Worm (Caenorhabditis elegans): ENCODE measurements around the gene hyl-1.

Gene hyl-1

ce11 chrIV:8513619-8514018 lies 25.3 kb upstream of the hyl-1 start, which contains the start of gene cks-1:
Gene cks-1, plus strand, starts transcription at chrIV:8513919.
- TF ChIP-seq nhr-12 (tag; optimal IDR thresholded peaks at IDR 0.05) (no peak), ceh-63 (GFP tag; optimal IDR thresholded peaks at IDR 0.05) (no peak), mab-9 (GFP tag; IDR thresholded peaks at IDR 0.05) (no peak), unc-86 (tag; optimal IDR thresholded peaks at IDR 0.05) (no peak), pag-3 (tag; optimal IDR thresholded peaks at IDR 0.05; ENCODE audit: borderline replicate concordance, insufficient read depth) (no peak)

ce11 chrIV:8514546-8514945 lies 24.4 kb upstream of the hyl-1 start:
- TF ChIP-seq lir-3 (tag; optimal IDR thresholded peaks at IDR 0.05; ENCODE audit: poor library complexity) = no peak
- TF ChIP-seq tlp-1 (tag; optimal IDR thresholded peaks at IDR 0.05) = no peak

ce11 chrIV:8519949-8520348 lies 19.0 kb upstream of the hyl-1 start:
- TF ChIP-seq nhr-47 (tag; optimal IDR thresholded peaks at IDR 0.05) (no peak), nhr-85 (tag) (no peak), mep-1 (tag; optimal IDR thresholded peaks at IDR 0.05) (no peak), efl-1 (optimal IDR thresholded peaks at IDR 0.05) (no peak), efl-1 (GFP tag; optimal IDR thresholded peaks at IDR 0.05 in 1 of 2) (peak in 1 of 2 experiments; percentile 57), grh-1 (GFP tag; IDR thresholded peaks at IDR 0.05) (no peak), unc-62 (GFP tag; optimal IDR thresholded peaks at IDR 0.05) (no peak), ceh-88 (GFP tag; IDR thresholded peaks at IDR 0.05) (no peak), mab-9 (GFP tag; IDR thresholded peaks at IDR 0.05) (no peak), snpc-4 (tag; optimal IDR thresholded peaks at IDR 0.05) (no peak)

ce11 chrIV:8520594-8520993 lies 18.3 kb upstream of the hyl-1 start, which contains the start of gene pkg-2:
Gene pkg-2, plus strand, starts transcription at chrIV:8520894.
- TF ChIP-seq lin-14 (GFP tag; optimal IDR thresholded peaks at IDR 0.05) (no peak), ets-5 (GFP tag; IDR thresholded peaks at IDR 0.05) (no peak), elt-3 (tag; optimal IDR thresholded peaks at IDR 0.05) (no peak), nhr-19 (GFP tag; conservative IDR thresholded peaks at IDR 0.05) (no peak), aha-1 (tag; optimal IDR thresholded peaks at IDR 0.05) (no peak), alr-1 (tag; optimal IDR thresholded peaks at IDR 0.05; ENCODE audit: borderline replicate concordance) (no peak), nhr-28 (tag; optimal IDR thresholded peaks at IDR 0.05) (no peak), nhr-76 (tag; optimal IDR thresholded peaks at IDR 0.05) (no peak), nhr-71 (tag; optimal IDR thresholded peaks at IDR 0.05) (no peak), unc-62 (GFP tag; optimal IDR thresholded peaks at IDR 0.05) (no peak), mef-2 (tag; optimal IDR thresholded peaks at IDR 0.05) (no peak), fos-1 (tag; optimal IDR thresholded peaks at IDR 0.05) (no peak), isw-1 (GFP tag; IDR thresholded peaks at IDR 0.05) (no peak), ces-1 (GFP tag; optimal IDR thresholded peaks at IDR 0.05) (no peak), nhr-237 (tag; optimal IDR thresholded peaks at IDR 0.05) (no peak), mdl-1 (tag; optimal IDR thresholded peaks at IDR 0.05) (no peak)

- TF ChIP-seq unc-130 (tag; optimal IDR thresholded peaks at IDR 0.05) = no peak
- TF ChIP-seq efl-3 (GFP tag; optimal IDR thresholded peaks at IDR 0.05) = no peak
- no peak for TF ChIP-seq dpl-1 (GFP tag; optimal IDR thresholded peaks at IDR 0.05)
- no peak for TF ChIP-seq nhr-85 (tag)
- no peak for TF ChIP-seq fos-1 (tag; optimal IDR thresholded peaks at IDR 0.05)
- TF ChIP-seq C04F5.9 (tag; optimal IDR thresholded peaks at IDR 0.05) = no peak
- no peak for TF ChIP-seq C16A3.4 (tag; optimal IDR thresholded peaks at IDR 0.05)
- TF ChIP-seq unc-86 (tag; optimal IDR thresholded peaks at IDR 0.05) = no peak
- TF ChIP-seq efl-1 (optimal IDR thresholded peaks at IDR 0.05) = no peak
- TF ChIP-seq efl-1 (GFP tag; optimal IDR thresholded peaks at IDR 0.05 in 1 of 2) = no peak
- no peak for TF ChIP-seq zip-4 (GFP tag; optimal IDR thresholded peaks at IDR 0.05)
- no peak for TF ChIP-seq ces-1 (GFP tag; optimal IDR thresholded peaks at IDR 0.05)
- no peak for TF ChIP-seq lir-3 (tag; optimal IDR thresholded peaks at IDR 0.05; ENCODE audit: poor library complexity)
- no peak for TF ChIP-seq tbx-2 (tag; optimal IDR thresholded peaks at IDR 0.05)
- no peak for TF ChIP-seq ztf-11 (tag; optimal IDR thresholded peaks at IDR 0.05)
- no peak for TF ChIP-seq dsc-1 (tag; optimal IDR thresholded peaks at IDR 0.05)
- TF ChIP-seq nhr-76 (tag; optimal IDR thresholded peaks at IDR 0.05) = no peak
- no peak for TF ChIP-seq snpc-4 (tag; optimal IDR thresholded peaks at IDR 0.05)
- no peak for TF ChIP-seq isw-1 (GFP tag; IDR thresholded peaks at IDR 0.05)
- no peak for TF ChIP-seq hlh-17 (GFP tag; optimal IDR thresholded peaks at IDR 0.05; ENCODE audit: borderline replicate concordance)
- no peak for TF ChIP-seq skn-1 (tag; optimal IDR thresholded peaks at IDR 0.05)
Observed at ce11 chrIV:8523981-8524380, 14.9 kb upstream of the hyl-1 start.
